Worm (Caenorhabditis elegans) whole organism, early embryonic: ENCODE data around the gene F08G5.3.

Experiments used
- B0310.2 ChIP-seq: sonication (generic microtip); optimal IDR thresholded peaks from 2 replicates; lab custom pipeline; 2016; ENCODE audit warnings: mild to moderate bottlenecking, missing genetic modification characterization, missing compliant biosample characterization
- F13C5.2 ChIP-seq: sonication (generic microtip); optimal IDR thresholded peaks from 2 replicates; lab custom pipeline; 2017; ENCODE audit warnings: mild to moderate bottlenecking, missing genetic modification characterization, inconsistent platforms, missing compliant biosample characterization
- aly-1 ChIP-seq: sonication (generic microtip); optimal IDR thresholded peaks from 2 replicates; lab custom pipeline; 2016; ENCODE audit warnings: missing genetic modification characterization, missing compliant biosample characterization
- ama-1 ChIP-seq: fragments of 150-350 bp; optimal IDR thresholded peaks from 2 replicates; lab custom pipeline; 2014
- ceh-13 ChIP-seq: fragments of 200-800 bp; sonication (Bioruptor generic); optimal IDR thresholded peaks from 2 replicates; lab custom pipeline; 2018; ENCODE audit warnings: mild to moderate bottlenecking, missing genetic modification characterization, missing compliant biosample characterization
- ceh-36 ChIP-seq: sonication (generic microtip); optimal IDR thresholded peaks from 2 replicates; lab custom pipeline; 2016; ENCODE audit warnings: missing genetic modification characterization, inconsistent platforms, missing compliant biosample characterization
- ets-7 ChIP-seq: sonication (generic microtip); optimal IDR thresholded peaks from 2 replicates; lab custom pipeline; 2016; ENCODE audit warnings: missing genotype, missing genetic modification characterization, missing compliant biosample characterization
- flt-1 ChIP-seq: fragments of 200-800 bp; sonication (Bioruptor generic); IDR thresholded peaks from 2 replicates; pipeline ENCODE4 v1.3.6; 2022; ENCODE audit warnings: missing genetic modification characterization, missing compliant biosample characterization
- hmg-4 ChIP-seq: fragments of 200-800 bp; sonication (Bioruptor generic); optimal IDR thresholded peaks from 2 replicates; lab custom pipeline; 2018; ENCODE audit warnings: mild to moderate bottlenecking, missing genetic modification characterization, missing compliant biosample characterization
- hnd-1 ChIP-seq: sonication (generic microtip); optimal IDR thresholded peaks from 2 replicates; lab custom pipeline; 2016; ENCODE audit warnings: missing genetic modification characterization, missing compliant biosample characterization
- pes-1 ChIP-seq: fragments of 200-800 bp; sonication (Bioruptor generic); IDR thresholded peaks from 2 replicates; pipeline ENCODE4 v1.3.6; 2022; ENCODE audit warnings: missing genetic modification reagents, missing genetic modification characterization, missing compliant biosample characterization
- scrt-1 ChIP-seq: fragments of 200-800 bp; sonication (Bioruptor generic); IDR thresholded peaks from 2 replicates; pipeline ENCODE4 v1.3.6; 2022; ENCODE audit warnings: missing genetic modification characterization, missing compliant biosample characterization
- tra-4 ChIP-seq: sonication (generic microtip); optimal IDR thresholded peaks from 2 replicates; lab custom pipeline; 2017; ENCODE audit warnings: missing genetic modification characterization, missing compliant biosample characterization

DNA sequence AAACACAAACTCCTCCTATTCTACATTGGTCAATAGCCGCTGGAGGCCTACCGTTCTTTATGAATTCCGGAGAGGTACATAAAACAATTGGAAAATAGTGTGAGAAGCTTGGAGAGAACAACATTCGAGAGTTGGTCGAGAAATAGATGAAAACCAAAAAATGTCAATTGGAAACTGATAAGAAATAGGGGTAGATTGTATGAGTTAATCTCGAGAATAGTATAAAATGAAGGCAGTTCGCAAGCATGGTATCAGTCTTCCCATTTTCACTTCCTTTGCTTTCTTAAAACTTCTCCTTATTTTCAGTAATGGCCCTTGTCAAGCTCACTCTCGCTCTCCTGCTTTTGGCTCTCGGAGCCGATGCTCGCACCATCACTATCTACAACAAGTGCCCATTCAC is 34.5 kb downstream of the F08G5.3 start, which contains the start of gene thn-2:
- TF ChIP-seq hmg-4 (GFP tag; lab: Kevin White, UChicago) (no peak), flt-1 (GFP tag; lab: Robert Waterston, UW) (no peak), ets-7 (no peak), tra-4 (tag; lab: Kevin White, UChicago) (no peak), ama-1 (lab: Kevin White, UChicago) (no peak), ceh-36 (tag; lab: Kevin White, UChicago) (no peak), aly-1 (tag; lab: Kevin White, UChicago) (no peak), F13C5.2 (tag; lab: Kevin White, UChicago) (no peak), hnd-1 (tag; lab: Kevin White, UChicago) (no peak), pes-1 (GFP tag; lab: Robert Waterston, UW) (no peak), scrt-1 (GFP tag; lab: Robert Waterston, UW) (no peak), B0310.2 (tag; lab: Kevin White, UChicago) (no peak), ceh-13 (GFP tag; lab: Kevin White, UChicago) (no peak)
